Worm (Caenorhabditis elegans): ENCODE data around the gene kvs-5.

DNA sequence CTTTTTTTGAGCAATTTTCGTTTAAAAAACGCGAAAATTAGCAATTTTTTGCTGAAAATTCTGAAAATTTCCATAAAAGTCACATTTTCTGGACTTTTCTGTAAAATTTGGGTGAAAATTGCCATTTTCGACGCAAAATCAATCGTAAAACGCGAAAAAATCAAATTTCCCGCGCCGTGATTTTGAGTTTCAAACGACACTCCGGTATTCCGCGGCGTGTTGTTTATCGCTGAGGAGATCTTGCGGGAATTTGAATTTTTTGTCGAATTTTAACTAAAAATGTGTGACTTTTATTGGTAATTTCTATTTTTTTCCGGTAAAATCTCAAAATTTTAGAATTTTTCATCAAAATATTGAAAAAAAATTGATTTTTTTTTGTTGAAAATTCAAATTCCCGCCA lies 64.6 kb downstream of the kvs-5 start:
- TF ChIP-seq ces-1 (GFP tag; optimal IDR thresholded peaks at IDR 0.05) (no peak), ztf-4 (tag; optimal IDR thresholded peaks at IDR 0.05) (no peak), lir-3 (tag; optimal IDR thresholded peaks at IDR 0.05; ENCODE audit: poor library complexity) (no peak), lsy-2 (tag; optimal IDR thresholded peaks at IDR 0.05) (no peak), ztf-11 (tag; optimal IDR thresholded peaks at IDR 0.05) (no peak), hlh-4 (tag; optimal IDR thresholded peaks at IDR 0.05) (no peak), alr-1 (tag; optimal IDR thresholded peaks at IDR 0.05; ENCODE audit: borderline replicate concordance) (no peak), snu-23 (GFP tag; optimal IDR thresholded peaks at IDR 0.05) (no peak), lin-13 (GFP tag; optimal IDR thresholded peaks at IDR 0.05) (no peak), pqm-1 (tag; optimal IDR thresholded peaks at IDR 0.05) (no peak), nhr-19 (GFP tag; conservative IDR thresholded peaks at IDR 0.05) (no peak)
